Worm (Caenorhabditis elegans): ENCODE data around the gene C25F9.8.

ce11 chrV:19398882-19399281 lies 4.0 kb downstream of the C25F9.8 start, which contains the start of gene C25F9.13:
- TF ChIP-seq unc-130 (GFP tag; optimal IDR thresholded peaks at IDR 0.05) (no peak), attf-5 (GFP tag; optimal IDR thresholded peaks at IDR 0.05) (no peak), tbp1 (GFP tag; optimal IDR thresholded peaks at IDR 0.05) (no peak), B0019.2 (GFP tag; conservative IDR thresholded peaks at IDR 0.05) (no peak), lin-26 (GFP tag; IDR thresholded peaks at IDR 0.05) (no peak), hmg-20 (GFP tag; IDR thresholded peaks at IDR 0.05) (no peak), rpc-1 (optimal IDR thresholded peaks at IDR 0.05) (no peak), rpc-1 (tag; optimal IDR thresholded peaks at IDR 0.05) (no peak), gei-17 (GFP tag; optimal IDR thresholded peaks at IDR 0.05) (no peak), F10E7.11 (tag; optimal IDR thresholded peaks at IDR 0.05) (no peak)
